Worm (Caenorhabditis elegans): ENCODE measurements around the gene C08B6.10.
A peak's percentile ranks its signal among the peaks of the same experiment; 100 is the strongest.

C08B6.10 gene

DNA sequence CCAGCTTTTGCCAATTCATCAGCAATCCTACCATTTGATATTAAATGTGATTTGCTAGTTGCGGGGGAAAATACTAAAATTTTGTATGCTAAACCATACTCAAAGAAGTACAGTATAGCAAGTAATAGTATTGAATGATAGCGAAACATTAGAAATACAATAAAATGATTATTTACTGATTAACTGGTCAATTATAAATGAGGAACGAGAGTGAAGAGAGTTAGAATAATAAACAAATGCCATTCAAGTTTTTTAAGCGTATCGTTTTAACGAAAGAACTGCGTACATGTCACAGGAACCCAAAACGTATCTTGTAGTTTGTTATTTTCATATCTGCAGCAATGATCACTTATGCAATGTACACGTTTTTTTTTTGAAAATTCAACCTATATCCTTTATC is 26.9 kb upstream of the C08B6.10 start, which contains the start of gene ugt-47:
Gene ugt-47 (minus strand): TSS at position 169 of the 400 bp plus-strand sequence.
- TF ChIP-seq elt-2 (tag; optimal IDR thresholded peaks at IDR 0.05) (peak; percentile 61), skn-1 (tag; optimal IDR thresholded peaks at IDR 0.05) (no peak)

DNA sequence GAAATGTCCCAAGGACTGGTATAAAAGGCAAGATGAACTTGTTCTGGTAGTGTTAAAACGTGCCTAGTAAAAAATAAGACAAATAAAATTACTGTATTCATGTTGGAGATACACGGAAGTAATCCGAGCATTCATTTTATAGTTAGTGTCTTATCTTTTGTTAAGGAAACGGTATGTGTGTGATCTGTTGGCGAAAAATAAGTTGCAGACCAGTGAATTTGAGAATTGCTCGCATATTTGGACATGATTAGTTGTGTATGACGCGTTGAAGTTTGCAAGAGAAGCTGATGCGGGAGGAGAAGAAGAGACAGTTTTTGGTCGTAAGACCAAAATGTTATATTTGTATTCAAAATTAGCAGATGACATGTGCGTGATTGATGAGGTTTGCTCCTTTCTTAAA is 23.4 kb upstream of the C08B6.10 start, which contains the start of gene C08B6.14:
Gene C08B6.14 (minus strand): TSS at position 101 of the 400 bp plus-strand sequence.
- no peak for TF ChIP-seq skn-1 (tag; optimal IDR thresholded peaks at IDR 0.05)
- no peak for TF ChIP-seq mml-1 (tag; optimal IDR thresholded peaks at IDR 0.05)
- TF ChIP-seq hmg-11 (tag; optimal IDR thresholded peaks at IDR 0.05) = no peak
- TF ChIP-seq elt-3 (tag; optimal IDR thresholded peaks at IDR 0.05) = no peak
- no peak for TF ChIP-seq ceh-9 (tag; optimal IDR thresholded peaks at IDR 0.05)
- no peak for TF ChIP-seq daf-12 (tag; optimal IDR thresholded peaks at IDR 0.05)
- TF ChIP-seq nfya-1 (tag; optimal IDR thresholded peaks at IDR 0.05; ENCODE audit: insufficient read depth) = no peak
- TF ChIP-seq unc-62 (GFP tag; optimal IDR thresholded peaks at IDR 0.05) = no peak
- TF ChIP-seq nhr-28 (tag; optimal IDR thresholded peaks at IDR 0.05) = no peak
- TF ChIP-seq nhr-67 (tag; optimal IDR thresholded peaks at IDR 0.05) = no peak
- no peak for TF ChIP-seq lsy-12 (tag; optimal IDR thresholded peaks at IDR 0.05)
- TF ChIP-seq fkh-2 (tag; optimal IDR thresholded peaks at IDR 0.05) = no peak
- TF ChIP-seq sea-2 (GFP tag; optimal IDR thresholded peaks at IDR 0.05) = no peak

DNA sequence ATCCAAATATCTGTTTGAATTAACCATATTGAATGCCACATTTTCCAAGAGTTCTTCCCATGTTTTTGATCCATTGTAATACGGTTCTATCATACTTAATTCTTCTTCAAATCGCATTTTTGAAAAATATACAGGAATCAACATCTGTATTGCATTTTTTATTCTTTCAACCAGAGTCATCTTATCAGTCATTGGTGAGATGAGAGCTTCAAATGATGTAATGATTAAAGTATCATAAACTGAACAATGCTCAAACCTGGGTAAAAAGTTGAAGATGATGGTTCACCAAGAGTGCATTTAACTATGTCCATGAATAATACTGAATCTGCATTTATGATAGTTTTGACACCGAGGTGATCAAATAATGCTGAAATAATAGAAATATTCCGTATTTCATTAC is 21.5 kb upstream of the C08B6.10 start:
- peak; percentile 69 for TF ChIP-seq elt-2 (tag; optimal IDR thresholded peaks at IDR 0.05)
- TF ChIP-seq lin-15B (tag; optimal IDR thresholded peaks at IDR 0.05) = no peak
- no peak for TF ChIP-seq ceh-16 (tag; optimal IDR thresholded peaks at IDR 0.05)
- TF ChIP-seq pqm-1 (tag; optimal IDR thresholded peaks at IDR 0.05) = peak; percentile 11

DNA sequence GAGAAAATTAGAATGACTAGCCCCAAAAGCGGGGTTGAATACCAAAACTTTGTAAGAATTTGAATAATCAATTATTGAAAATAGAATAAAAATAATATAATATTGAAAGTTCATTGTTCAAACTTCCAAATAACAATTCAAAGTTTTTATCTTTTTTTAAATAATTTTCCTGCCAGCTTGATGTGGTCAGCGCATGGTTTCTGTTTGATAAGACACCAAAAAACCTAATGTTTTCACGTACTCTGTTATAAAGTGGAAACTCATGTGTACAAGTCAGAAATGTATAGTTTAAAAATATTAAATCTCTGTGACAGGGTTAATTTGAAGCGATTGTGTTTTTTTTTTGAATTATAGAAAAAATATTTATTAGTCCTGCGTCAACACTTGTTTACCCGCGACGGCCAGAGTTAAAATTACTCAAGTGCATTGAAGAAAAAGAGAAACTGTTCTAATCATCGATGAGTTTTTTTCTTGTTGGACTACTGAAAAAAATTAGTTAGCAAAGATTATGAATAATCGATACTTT is 20.4 kb upstream of the C08B6.10 start, which contains the start of gene ugt-17:
Gene ugt-17 (minus strand): TSS at position 180 of the 526 bp plus-strand sequence.
- no peak for TF ChIP-seq skn-1 (tag; optimal IDR thresholded peaks at IDR 0.05)
- no peak for TF ChIP-seq ceh-16 (tag; optimal IDR thresholded peaks at IDR 0.05)
- no peak for TF ChIP-seq nhr-23 (tag; optimal IDR thresholded peaks at IDR 0.05)
- TF ChIP-seq nhr-67 (tag; optimal IDR thresholded peaks at IDR 0.05) = no peak
- TF ChIP-seq elt-2 (tag; optimal IDR thresholded peaks at IDR 0.05) = peak; percentile 76
- no peak for TF ChIP-seq ztf-4 (tag; optimal IDR thresholded peaks at IDR 0.05)
- no peak for TF ChIP-seq mdl-1 (tag; optimal IDR thresholded peaks at IDR 0.05)
- TF ChIP-seq unc-39 (tag; optimal IDR thresholded peaks at IDR 0.05) = no peak
- TF ChIP-seq unc-62 (GFP tag; optimal IDR thresholded peaks at IDR 0.05) = no peak
- no peak for TF ChIP-seq nhr-77 (tag; optimal IDR thresholded peaks at IDR 0.05)
- TF ChIP-seq pha-4 (tag; optimal IDR thresholded peaks at IDR 0.05) = peak; percentile 51
- no peak for TF ChIP-seq zag-1 (tag; optimal IDR thresholded peaks at IDR 0.05)
- no peak for TF ChIP-seq nhr-237 (tag; optimal IDR thresholded peaks at IDR 0.05)
- TF ChIP-seq nhr-25 (tag; optimal IDR thresholded peaks at IDR 0.05) = no peak
- peak; percentile 90 for TF ChIP-seq pqm-1 (tag; optimal IDR thresholded peaks at IDR 0.05)
- no peak for TF ChIP-seq tbx-2 (tag; optimal IDR thresholded peaks at IDR 0.05)

DNA sequence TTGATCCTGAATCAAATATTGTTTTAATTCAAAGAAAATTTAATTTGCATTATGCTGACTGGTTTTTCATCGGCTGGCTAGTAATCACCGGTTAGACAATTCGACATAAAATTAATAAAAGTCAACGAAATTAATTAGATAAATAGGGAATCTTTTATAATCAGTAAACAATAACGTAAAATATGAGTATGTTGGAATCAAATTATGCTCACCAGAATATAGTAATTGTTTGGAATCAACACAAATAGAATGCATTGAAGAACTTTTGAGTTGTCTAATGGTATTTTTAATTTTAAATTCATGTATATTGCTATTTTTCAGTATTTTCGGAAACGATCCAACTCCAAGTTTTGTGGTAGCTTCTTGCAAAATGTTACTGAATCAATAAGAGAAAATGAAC is 19.9 kb upstream of the C08B6.10 start, which contains the start of gene C08B6.2:
Gene C08B6.2 (plus strand): TSS at position 301 of the 400 bp plus-strand sequence.
- TF ChIP-seq ceh-16 (tag; optimal IDR thresholded peaks at IDR 0.05) (no peak), mdl-1 (tag; optimal IDR thresholded peaks at IDR 0.05) (no peak), fkh-2 (tag; optimal IDR thresholded peaks at IDR 0.05) (no peak), nhr-28 (tag; optimal IDR thresholded peaks at IDR 0.05) (no peak), sea-2 (GFP tag; optimal IDR thresholded peaks at IDR 0.05) (no peak), ceh-82 (tag; optimal IDR thresholded peaks at IDR 0.05) (no peak), ztf-11 (tag; optimal IDR thresholded peaks at IDR 0.05) (no peak), elt-1 (tag; optimal IDR thresholded peaks at IDR 0.05) (no peak), mml-1 (tag; optimal IDR thresholded peaks at IDR 0.05) (no peak), nhr-43 (tag; optimal IDR thresholded peaks at IDR 0.05; ENCODE audit: poor library complexity, severe bottlenecking) (no peak), lin-15B (tag; optimal IDR thresholded peaks at IDR 0.05) (no peak), nhr-25 (tag; optimal IDR thresholded peaks at IDR 0.05) (no peak), ztf-4 (tag; optimal IDR thresholded peaks at IDR 0.05) (no peak), pqm-1 (tag; optimal IDR thresholded peaks at IDR 0.05) (no peak), snpc-4 (tag; optimal IDR thresholded peaks at IDR 0.05) (no peak)
